Worm (Caenorhabditis elegans) whole organism, L4/young adult: ENCODE results near the gene kreg-1.

Source experiments
- W03F9.2 ChIP-seq: fragments of 150-350 bp; optimal IDR thresholded peaks from 2 replicates; lab custom pipeline; 2014; ENCODE audit warnings: missing biosample characterization, missing genetic modification characterization
- him-1 ChIP-seq: sonication (generic microtip); optimal IDR thresholded peaks from 2 replicates; lab custom pipeline; 2016; ENCODE audit warnings: missing genotype, missing genetic modification reagents, missing genetic modification characterization, missing compliant biosample characterization

- TF ChIP-seq him-1 (tag; lab: Kevin White, UChicago) (no peak), W03F9.2 (tag; lab: Kevin White, UChicago) (no peak)
Measured at ce11 chrX:8719888-8720287, 10.3 kb downstream of the kreg-1 start.
